Fruit fly (Drosophila melanogaster): Measurements from ENCODE around the gene Scgalpha.

The Scgalpha gene

DNA sequence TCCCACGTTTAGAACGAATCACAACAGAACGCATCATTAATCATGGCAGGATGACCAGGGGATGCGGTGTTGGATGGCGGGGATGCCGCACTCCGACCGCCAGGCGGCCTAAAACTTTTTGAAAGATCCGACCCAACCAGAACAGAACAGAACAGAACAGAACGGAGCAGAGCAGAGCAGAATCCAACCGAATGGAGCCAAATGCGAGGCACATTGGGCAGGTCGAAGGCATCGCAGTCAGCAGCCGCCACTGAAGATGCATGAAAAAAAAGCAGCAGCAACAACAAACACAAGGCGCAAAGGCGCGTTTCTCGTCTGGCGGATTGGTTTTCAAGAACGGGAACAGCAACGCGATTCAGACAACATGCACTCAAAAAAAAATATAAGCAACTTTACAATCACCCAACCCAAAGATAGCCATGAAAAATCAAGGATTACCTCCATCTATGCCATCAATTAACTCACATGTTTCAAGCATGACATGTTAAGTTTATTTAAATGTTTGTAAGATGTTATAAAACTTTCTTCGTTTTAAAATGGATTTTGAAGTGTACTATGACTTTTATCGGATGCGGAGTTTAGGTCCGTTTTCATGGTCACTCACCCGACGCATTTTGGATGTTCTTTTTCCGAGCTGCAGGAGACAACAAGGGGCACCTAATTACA, 23.7 kb upstream of the Scgalpha start:
- peak; percentile 72 for TF ChIP-seq EcR (GFP tag; optimal IDR thresholded peaks at IDR 0.05)
- TF ChIP-seq Snoo (tag; optimal IDR thresholded peaks at IDR 0.05): peak; percentile 92
- peak; percentile 94 for TF ChIP-seq CG17806 (tag; optimal IDR thresholded peaks at IDR 0.05)
- no peak for TF ChIP-seq CG10348 (GFP tag; IDR thresholded peaks at IDR 0.05)
- peak; percentile 92 for TF ChIP-seq Pif1B (GFP tag; optimal IDR thresholded peaks at IDR 0.05)
- TF ChIP-seq CG14655 (GFP tag; optimal IDR thresholded peaks at IDR 0.05): peak; percentile 94
- TF ChIP-seq rn (GFP tag; IDR thresholded peaks at IDR 0.05): peak; percentile 60; the same call in 1 of the 2 replicates
- TF ChIP-seq Pif1A (GFP tag; optimal IDR thresholded peaks at IDR 0.05): peak; percentile 92
- TF ChIP-seq CG8301 (tag; optimal IDR thresholded peaks at IDR 0.05): peak; percentile 91
- peak; percentile 86 for TF ChIP-seq CG4496 (GFP tag; IDR thresholded peaks at IDR 0.05)
- peak; percentile 77; the same call in 1 of the 2 replicates for TF ChIP-seq CG12605 (GFP tag; IDR thresholded peaks at IDR 0.05)
- peak; percentile 91 for TF ChIP-seq CG15710 (tag; optimal IDR thresholded peaks at IDR 0.05)
- TF ChIP-seq D1 (tag; optimal IDR thresholded peaks at IDR 0.05): peak; percentile 66
- TF ChIP-seq CG13204 (GFP tag; optimal IDR thresholded peaks at IDR 0.05): peak; percentile 82
- TF ChIP-seq fd96Ca (GFP tag; IDR thresholded peaks at IDR 0.05): peak; percentile 85
- TF ChIP-seq Ets98B (GFP tag; IDR thresholded peaks at IDR 0.05): peak; percentile 77
- TF ChIP-seq CG34367 (tag; optimal IDR thresholded peaks at IDR 0.05): peak; percentile 93
- peak; percentile 93 for TF ChIP-seq CG8159 (tag; optimal IDR thresholded peaks at IDR 0.05)
- no peak for TF ChIP-seq CG32121 (GFP tag; IDR thresholded peaks at IDR 0.05)
- peak; percentile 88 for TF ChIP-seq gl (tag; optimal IDR thresholded peaks at IDR 0.05)
- TF ChIP-seq CG9948 (tag; optimal IDR thresholded peaks at IDR 0.05): peak; percentile 92

DNA sequence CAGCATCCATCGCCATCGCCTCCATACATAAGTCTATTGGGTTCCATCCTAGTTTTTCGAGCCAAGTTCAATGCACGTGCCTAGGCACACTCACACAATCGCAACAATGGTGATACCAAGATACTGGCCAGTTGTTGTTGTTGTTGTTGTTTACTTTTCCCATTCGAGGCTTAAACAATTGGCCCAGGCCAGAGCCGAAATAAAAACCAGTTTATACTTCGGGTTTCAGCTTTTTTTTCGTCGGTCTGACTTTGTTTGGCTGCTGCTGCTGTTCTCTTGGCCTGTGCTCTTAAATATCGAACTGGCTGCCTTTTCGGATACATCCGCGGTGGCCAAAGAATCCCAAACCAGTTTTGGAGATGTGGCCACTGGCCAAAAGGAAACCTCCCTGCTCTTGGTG, 23.0 kb upstream of the Scgalpha start:
- peak; percentile 90 for TF ChIP-seq EcR (GFP tag; optimal IDR thresholded peaks at IDR 0.05)
- TF ChIP-seq CG34367 (tag; optimal IDR thresholded peaks at IDR 0.05): no peak

DNA sequence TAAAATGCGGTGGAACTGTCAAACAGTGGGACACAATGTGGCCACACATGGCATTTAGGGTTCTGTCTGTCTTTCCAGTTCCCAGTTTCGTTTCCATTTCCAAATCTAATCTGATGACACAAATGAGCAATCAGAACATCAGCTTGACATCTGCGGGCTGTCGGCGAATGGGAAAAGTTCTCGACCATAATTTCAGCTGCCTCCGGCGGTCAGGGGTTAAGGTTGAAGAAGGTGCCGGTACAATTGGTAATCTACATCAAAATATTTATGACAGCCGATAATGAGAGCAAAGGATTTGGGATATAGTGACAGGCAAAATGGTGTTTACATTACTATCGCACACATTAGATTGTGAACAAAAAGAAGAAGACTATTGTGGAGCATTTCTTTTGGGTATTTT, 21.4 kb upstream of the Scgalpha start:
- TF ChIP-seq CG34367 (tag; optimal IDR thresholded peaks at IDR 0.05): no peak
- no peak for TF ChIP-seq CG13204 (GFP tag; optimal IDR thresholded peaks at IDR 0.05)
- no peak for TF ChIP-seq CG17806 (tag; optimal IDR thresholded peaks at IDR 0.05)
- TF ChIP-seq CG10348 (GFP tag; IDR thresholded peaks at IDR 0.05): no peak

DNA sequence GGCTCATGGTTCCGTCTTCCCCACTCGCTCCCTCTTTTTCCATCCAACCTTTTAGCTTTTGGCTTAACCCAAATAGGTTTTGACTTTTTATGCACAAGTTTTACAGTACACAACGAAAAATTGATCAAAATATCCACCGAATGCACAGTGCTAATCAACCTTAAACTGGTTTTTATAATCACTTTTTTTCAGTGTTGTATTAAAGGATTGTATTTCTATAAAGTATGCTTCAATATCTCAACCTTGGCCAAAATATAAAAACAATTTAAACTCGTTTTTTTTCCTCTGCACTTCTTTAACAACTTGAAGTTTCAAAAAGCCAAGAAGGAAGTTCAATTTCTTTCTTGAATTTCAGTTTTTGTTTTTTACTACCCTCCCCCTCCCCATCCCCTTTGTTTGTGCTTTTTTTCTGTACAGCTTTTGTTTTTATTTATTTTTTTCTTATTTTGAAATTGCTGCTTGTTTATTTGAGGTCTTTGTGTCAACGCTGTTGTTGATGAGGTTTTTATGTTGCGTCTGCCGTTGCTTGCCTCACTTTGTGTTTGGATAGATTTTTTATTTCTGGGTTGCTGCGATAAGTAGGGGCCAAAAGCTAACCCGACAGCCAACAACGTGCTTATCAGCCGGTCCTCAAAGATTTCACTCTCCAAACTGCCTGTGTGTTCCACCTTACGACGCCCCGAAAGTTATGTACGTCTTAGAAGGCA, 18.2 kb upstream of the Scgalpha start:
- no peak for TF ChIP-seq CG34367 (tag; optimal IDR thresholded peaks at IDR 0.05)
- TF ChIP-seq EcR (GFP tag; optimal IDR thresholded peaks at IDR 0.05): no peak

DNA sequence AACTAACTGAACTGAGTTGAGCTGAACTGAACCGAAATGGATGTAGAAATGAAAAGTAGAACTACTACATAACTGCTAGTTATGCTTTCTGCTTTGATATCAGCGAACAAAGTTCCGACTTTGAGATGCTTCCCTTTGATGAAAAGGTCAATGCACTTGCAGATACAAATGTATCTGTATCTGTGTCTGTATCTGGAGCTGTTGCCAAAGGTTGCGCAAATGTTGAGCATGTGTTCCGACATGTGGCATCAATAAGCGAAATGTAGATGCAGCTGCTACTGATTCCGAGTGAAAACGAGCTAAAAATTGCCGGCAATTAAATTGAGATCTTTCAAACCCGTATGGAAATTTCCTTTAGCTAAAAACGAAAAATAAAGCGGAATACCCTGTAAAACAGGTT, 16.6 kb upstream of the Scgalpha start:
- TF ChIP-seq CG34367 (tag; optimal IDR thresholded peaks at IDR 0.05): no peak
- peak; percentile 87 for TF ChIP-seq EcR (GFP tag; optimal IDR thresholded peaks at IDR 0.05)

DNA sequence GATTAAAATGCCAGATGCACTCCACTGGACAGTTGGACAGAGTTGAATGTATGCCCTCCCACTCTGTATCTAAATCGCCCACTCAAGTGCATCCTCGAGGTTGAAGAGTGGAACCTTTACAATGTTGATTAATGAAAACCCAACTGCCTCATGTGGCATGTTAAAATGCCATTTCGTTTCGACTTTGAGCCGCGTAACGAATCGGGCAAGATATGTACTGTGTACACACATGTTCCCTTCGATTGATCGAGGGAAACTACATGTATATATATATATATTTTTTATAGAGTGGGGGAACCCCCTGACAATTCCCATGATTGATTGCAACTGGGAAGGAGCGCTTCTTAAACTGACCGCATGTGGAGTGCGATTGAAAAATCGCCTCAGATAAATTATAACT, 15.1 kb upstream of the Scgalpha start:
- no peak for TF ChIP-seq CG14655 (GFP tag; optimal IDR thresholded peaks at IDR 0.05)
- no peak for TF ChIP-seq CG34367 (tag; optimal IDR thresholded peaks at IDR 0.05)
- TF ChIP-seq EcR (GFP tag; optimal IDR thresholded peaks at IDR 0.05): no peak
- TF ChIP-seq gl (tag; optimal IDR thresholded peaks at IDR 0.05): no peak
- TF ChIP-seq fd96Ca (GFP tag; IDR thresholded peaks at IDR 0.05): no peak
- no peak for TF ChIP-seq Pif1A (GFP tag; optimal IDR thresholded peaks at IDR 0.05)
- no peak for TF ChIP-seq CG32121 (GFP tag; IDR thresholded peaks at IDR 0.05)
- TF ChIP-seq CG15710 (tag; optimal IDR thresholded peaks at IDR 0.05): no peak
- no peak for TF ChIP-seq Ets98B (GFP tag; IDR thresholded peaks at IDR 0.05)
- TF ChIP-seq CG17806 (tag; optimal IDR thresholded peaks at IDR 0.05): no peak
- no peak for TF ChIP-seq CG8301 (tag; optimal IDR thresholded peaks at IDR 0.05)
- no peak for TF ChIP-seq CG8159 (tag; optimal IDR thresholded peaks at IDR 0.05)
- no peak for TF ChIP-seq CG12605 (GFP tag; IDR thresholded peaks at IDR 0.05)
- TF ChIP-seq CG10348 (GFP tag; IDR thresholded peaks at IDR 0.05): no peak
- no peak for TF ChIP-seq CG9948 (tag; optimal IDR thresholded peaks at IDR 0.05)
- no peak for TF ChIP-seq CG4496 (GFP tag; IDR thresholded peaks at IDR 0.05)
- no peak for TF ChIP-seq CG13204 (GFP tag; optimal IDR thresholded peaks at IDR 0.05)
- TF ChIP-seq D1 (tag; optimal IDR thresholded peaks at IDR 0.05): no peak
- TF ChIP-seq Pif1B (GFP tag; optimal IDR thresholded peaks at IDR 0.05): no peak

Data from whole organism, pupa.